Worm (Caenorhabditis elegans) whole organism, mixed stage, embryonic: ENCODE results near the gene dos-3.

Experiments used
- M03D4.4 ChIP-seq: sonication (generic microtip); optimal IDR thresholded peaks from 2 replicates; lab custom pipeline; 2017; ENCODE audit warnings: mild to moderate bottlenecking, missing genetic modification characterization, missing compliant biosample characterization
- bed-3 ChIP-seq: fragments of 200-800 bp; sonication (Bioruptor generic); optimal IDR thresholded peaks from 3 replicates; lab custom pipeline; 2018; ENCODE audit warnings: mild to moderate bottlenecking, missing genetic modification characterization, moderate library complexity, missing compliant biosample characterization
- ceh-39 ChIP-seq: fragments of 150-350 bp; optimal IDR thresholded peaks from 2 replicates; lab custom pipeline; 2014; ENCODE audit warnings: missing biosample characterization, missing genetic modification characterization
- ceh-43 ChIP-seq: fragments of 200-800 bp; sonication (Bioruptor generic); optimal IDR thresholded peaks from 2 replicates; lab custom pipeline; 2018; ENCODE audit warnings: mild to moderate bottlenecking, missing genetic modification characterization, moderate library complexity, missing compliant biosample characterization
- ceh-83 ChIP-seq: fragments of 200-800 bp; sonication (Bioruptor generic); optimal IDR thresholded peaks from 2 replicates; lab custom pipeline; 2018; ENCODE audit warnings: mild to moderate bottlenecking, missing genetic modification characterization, missing compliant biosample characterization
- ces-1 ChIP-seq: fragments of 150-350 bp; optimal IDR thresholded peaks from 2 replicates; lab custom pipeline; 2014; ENCODE audit warnings: missing biosample characterization, missing genetic modification reagents, missing genetic modification characterization
- cnd-1 ChIP-seq: fragments of 200-800 bp; sonication (Bioruptor generic); optimal IDR thresholded peaks from 2 replicates; lab custom pipeline; 2018; ENCODE audit warnings: mild to moderate bottlenecking, missing genetic modification characterization, missing compliant biosample characterization
- elt-1 ChIP-seq: sonication (generic microtip); optimal IDR thresholded peaks from 2 replicates; lab custom pipeline; 2017; ENCODE audit warnings: missing genetic modification characterization, mild to moderate bottlenecking, missing compliant biosample characterization, antibody characterized with exemption, moderate library complexity, borderline replicate concordance; ENCODE audit not compliant: insufficient read depth
- flh-1 ChIP-seq: fragments of 200-800 bp; sonication (Bioruptor generic); optimal IDR thresholded peaks from 2 replicates; lab custom pipeline; 2018; ENCODE audit warnings: mild to moderate bottlenecking, missing genetic modification characterization, moderate library complexity, missing compliant biosample characterization
- ham-2 ChIP-seq: fragments of 200-800 bp; sonication (Bioruptor generic); optimal IDR thresholded peaks from 2 replicates; lab custom pipeline; 2018; ENCODE audit warnings: mild to moderate bottlenecking, missing genetic modification characterization, missing compliant biosample characterization
- hlh-1 ChIP-seq: fragments of 150-350 bp; optimal IDR thresholded peaks from 2 replicates; lab custom pipeline; 2014; ENCODE audit warnings: missing biosample characterization, missing genetic modification reagents, missing genetic modification characterization
- lin-13 ChIP-seq: fragments of 150-350 bp; optimal IDR thresholded peaks from 2 replicates; lab custom pipeline; 2014; ENCODE audit warnings: missing biosample characterization, missing genetic modification characterization
- lin-32 ChIP-seq: fragments of 200-800 bp; sonication (Bioruptor generic); optimal IDR thresholded peaks from 2 replicates; lab custom pipeline; 2018; ENCODE audit warnings: mild to moderate bottlenecking, missing genetic modification characterization, missing compliant biosample characterization
- lsy-2 ChIP-seq: fragments of 150-350 bp; optimal IDR thresholded peaks from 2 replicates; lab custom pipeline; 2014; ENCODE audit warnings: missing biosample characterization, missing genetic modification characterization
- mep-1 ChIP-seq: fragments of 150-350 bp; optimal IDR thresholded peaks from 2 replicates; lab custom pipeline; 2017; ENCODE audit warnings: missing biosample characterization, missing genetic modification reagents, missing genetic modification characterization, inconsistent platforms
- mls-2 ChIP-seq: sonication (generic microtip); optimal IDR thresholded peaks from 2 replicates; lab custom pipeline; 2016; ENCODE audit warnings: mild to moderate bottlenecking, missing genetic modification characterization, moderate library complexity, missing compliant biosample characterization
- nhr-12 ChIP-seq: fragments of 150-350 bp; optimal IDR thresholded peaks from 2 replicates; lab custom pipeline; 2014; ENCODE audit warnings: missing biosample characterization, missing genetic modification characterization
- nhr-2 ChIP-seq: fragments of 150-350 bp; optimal IDR thresholded peaks from 2 replicates; lab custom pipeline; 2014; ENCODE audit warnings: missing biosample characterization, missing genetic modification characterization
- nhr-237 ChIP-seq: fragments of 150-350 bp; optimal IDR thresholded peaks from 2 replicates; lab custom pipeline; 2014; ENCODE audit warnings: missing biosample characterization, missing genetic modification characterization
- nhr-28 ChIP-seq: fragments of 150-350 bp; optimal IDR thresholded peaks from 2 replicates; lab custom pipeline; 2014; ENCODE audit warnings: missing biosample characterization, missing genetic modification characterization
- nhr-76 ChIP-seq: sonication (generic microtip); optimal IDR thresholded peaks from 2 replicates; lab custom pipeline; 2017; ENCODE audit warnings: missing biosample characterization, missing genetic modification characterization
- pha-4 ChIP-seq: fragments of 150-350 bp; optimal IDR thresholded peaks from 2 replicates; lab custom pipeline; 2018; ENCODE audit warnings: missing biosample characterization, missing genetic modification reagents, missing genetic modification characterization
- snpc-4 ChIP-seq: fragments of 150-350 bp; optimal IDR thresholded peaks from 2 replicates; lab custom pipeline; 2014; ENCODE audit warnings: missing biosample characterization, missing genetic modification characterization
- sptf-1 ChIP-seq: sonication (generic microtip); optimal IDR thresholded peaks from 2 replicates; lab custom pipeline; 2017; ENCODE audit warnings: mild to moderate bottlenecking, missing genetic modification characterization, moderate library complexity, missing compliant biosample characterization
- tbx-8 ChIP-seq: fragments of 200-800 bp; sonication (Bioruptor generic); optimal IDR thresholded peaks from 2 replicates; lab custom pipeline; 2018; ENCODE audit warnings: mild to moderate bottlenecking, missing genetic modification characterization, moderate library complexity, missing compliant biosample characterization
- unc-120 ChIP-seq: sonication (generic microtip); optimal IDR thresholded peaks from 2 replicates; lab custom pipeline; 2017; ENCODE audit warnings: missing genetic modification characterization, missing compliant biosample characterization; ENCODE audit not compliant: poor library complexity, severe bottlenecking
- unc-62 ChIP-seq: fragments of 150-350 bp; optimal IDR thresholded peaks from 2 replicates; lab custom pipeline; 2014; ENCODE audit warnings: missing biosample characterization, missing genetic modification reagents, missing genetic modification characterization
- zip-8 ChIP-seq: fragments of 150-350 bp; optimal IDR thresholded peaks from 2 replicates; lab custom pipeline; 2014; ENCODE audit warnings: missing biosample characterization, missing genetic modification characterization
- ztf-11 ChIP-seq: fragments of 150-350 bp; optimal IDR thresholded peaks from 2 replicates; lab custom pipeline; 2014; ENCODE audit warnings: missing biosample characterization, missing genetic modification characterization

dos-3 gene

DNA sequence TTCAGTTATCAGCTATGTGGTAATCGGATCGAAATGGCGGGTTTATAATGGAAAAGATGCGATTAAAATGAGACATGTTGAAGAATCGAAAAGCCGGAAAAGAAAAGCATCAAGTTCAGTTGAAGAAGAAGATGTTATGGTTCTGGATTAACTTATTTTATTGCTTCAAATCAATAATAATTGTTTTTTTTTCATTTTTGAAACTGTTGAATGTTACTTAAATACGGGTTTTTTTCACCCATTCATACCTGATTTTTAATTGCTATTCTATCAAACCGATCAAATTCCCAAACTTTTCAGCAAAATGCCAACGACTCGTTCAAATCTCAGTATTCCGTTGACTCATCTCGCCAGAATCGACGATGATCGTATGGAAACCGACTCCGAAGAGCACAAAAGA, 20.5 kb upstream of the dos-3 start, which contains the start of gene exos-4.2:
Gene exos-4.2, plus strand, starts transcription at position 301 of the 400 bp plus-strand sequence.
- no peak for TF ChIP-seq bed-3 (GFP tag; lab: Kevin White, UChicago)
- no peak for TF ChIP-seq cnd-1 (tag; lab: Kevin White, UChicago)
- TF ChIP-seq ces-1 = no peak
- no peak for TF ChIP-seq ztf-11 (tag; lab: Kevin White, UChicago)
- no peak for TF ChIP-seq unc-62 (GFP tag; lab: Kevin White, UChicago)
- TF ChIP-seq lsy-2 = no peak
- TF ChIP-seq mep-1 (tag; lab: Kevin White, UChicago) = no peak
- TF ChIP-seq zip-8 (tag; lab: Kevin White, UChicago) = no peak
- no peak for TF ChIP-seq ham-2 (GFP tag; lab: Kevin White, UChicago)

- TF ChIP-seq pha-4 (no peak), flh-1 (GFP tag; lab: Kevin White, UChicago) (no peak), lin-32 (no peak), nhr-76 (no peak), mls-2 (tag; lab: Kevin White, UChicago) (no peak), ceh-43 (GFP tag; lab: Kevin White, UChicago) (no peak), lsy-2 (no peak), unc-62 (GFP tag; lab: Kevin White, UChicago) (no peak), elt-1 (tag; lab: Kevin White, UChicago) (no peak), nhr-12 (tag; lab: Kevin White, UChicago) (no peak), unc-120 (no peak), sptf-1 (no peak), tbx-8 (GFP tag; lab: Kevin White, UChicago) (no peak), ceh-83 (GFP tag; lab: Kevin White, UChicago) (no peak), cnd-1 (tag; lab: Kevin White, UChicago) (no peak), M03D4.4 (tag; lab: Kevin White, UChicago) (no peak)
- TF ChIP-seq, all 35 proteins: peak for 0
Measured at ce11 chrIII:856908-857307, 17.5 kb upstream of the dos-3 start.

- no peak for TF ChIP-seq flh-1 (GFP tag; lab: Kevin White, UChicago)
- TF ChIP-seq unc-62 (GFP tag; lab: Kevin White, UChicago) = no peak
- no peak for TF ChIP-seq nhr-28 (tag; lab: Kevin White, UChicago)
- no peak for TF ChIP-seq ztf-11 (tag; lab: Kevin White, UChicago)
- no peak for TF ChIP-seq nhr-76
- no peak for TF ChIP-seq unc-120
- TF ChIP-seq pha-4 = no peak
- no peak for TF ChIP-seq sptf-1
- no peak for TF ChIP-seq lin-13 (tag; lab: Kevin White, UChicago)
- no peak for TF ChIP-seq hlh-1 (tag; lab: Kevin White, UChicago)
- no peak for TF ChIP-seq ceh-43 (GFP tag; lab: Kevin White, UChicago)
- TF ChIP-seq mep-1 (tag; lab: Kevin White, UChicago) = no peak
- TF ChIP-seq bed-3 (GFP tag; lab: Kevin White, UChicago) = no peak
- TF ChIP-seq nhr-237 (tag; lab: Kevin White, UChicago) = no peak
- no peak for TF ChIP-seq snpc-4 (tag; lab: Kevin White, UChicago)
- TF ChIP-seq ceh-39 (tag; lab: Kevin White, UChicago) = no peak
- no peak for TF ChIP-seq tbx-8 (GFP tag; lab: Kevin White, UChicago)
- TF ChIP-seq lin-32 = no peak
- no peak for TF ChIP-seq ham-2 (GFP tag; lab: Kevin White, UChicago)
Measured at ce11 chrIII:856260-856659, 16.9 kb upstream of the dos-3 start, which contains the start of gene K02F3.12. Gene K02F3.12 (plus strand): TSS chrIII:856560.

DNA sequence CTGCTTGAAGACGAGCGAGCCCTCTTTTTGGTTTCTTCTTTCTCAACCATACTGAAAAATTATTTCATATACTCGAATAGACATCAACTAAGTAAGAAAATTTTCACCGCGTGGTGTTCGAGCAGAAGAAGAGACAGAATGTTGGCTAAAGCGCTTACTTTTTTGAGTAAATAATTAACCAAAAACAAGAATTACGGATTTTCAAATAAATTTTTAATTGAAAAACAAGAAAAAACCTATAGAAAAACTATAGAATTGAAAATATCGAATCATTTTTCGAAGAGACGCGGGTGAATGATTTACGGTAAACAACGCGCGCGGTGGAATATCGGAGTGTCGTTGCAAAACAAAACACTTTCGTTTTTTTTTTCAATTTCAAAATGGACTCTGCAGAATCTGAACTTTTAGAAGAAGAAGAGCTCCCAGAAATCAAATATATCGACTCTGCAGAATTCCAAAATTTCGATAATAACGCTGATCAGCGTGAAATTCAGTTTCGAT, 14.5 kb upstream of the dos-3 start, which contains the start of the genes rnp-5 and tag-51:
Gene rnp-5, minus strand, starts transcription at position 51 of the 501 bp plus-strand sequence.
Gene tag-51, plus strand, starts transcription at position 363 of the 501 bp plus-strand sequence.
- TF ChIP-seq nhr-2 (tag; lab: Kevin White, UChicago) = no peak
- TF ChIP-seq ceh-39 (tag; lab: Kevin White, UChicago) = peak; percentile 10

DNA sequence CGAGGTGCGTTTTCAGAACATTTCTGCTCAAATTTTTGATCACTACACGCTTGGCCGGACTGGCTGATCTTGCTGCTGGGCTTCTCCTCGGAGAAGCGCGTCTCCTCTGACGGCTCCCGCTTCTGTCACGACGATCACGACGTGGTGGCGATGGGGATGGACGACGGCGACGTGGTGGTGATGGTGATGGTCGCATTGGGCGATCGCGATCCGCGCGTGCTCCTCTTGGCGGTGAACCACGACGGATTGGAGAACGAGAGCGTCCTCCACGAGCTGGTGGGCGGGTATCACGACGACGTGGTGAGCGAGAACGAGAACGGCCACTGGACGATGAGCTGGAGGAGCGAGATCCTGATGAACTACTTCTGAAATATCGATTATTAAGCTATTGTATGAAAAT, 14.0 kb upstream of the dos-3 start:
- no peak for TF ChIP-seq ceh-39 (tag; lab: Kevin White, UChicago)
- no peak for TF ChIP-seq lsy-2
- TF ChIP-seq M03D4.4 (tag; lab: Kevin White, UChicago) = no peak
- no peak for TF ChIP-seq ham-2 (GFP tag; lab: Kevin White, UChicago)
- TF ChIP-seq pha-4 = no peak
- no peak for TF ChIP-seq ceh-83 (GFP tag; lab: Kevin White, UChicago)
- no peak for TF ChIP-seq nhr-12 (tag; lab: Kevin White, UChicago)
- TF ChIP-seq snpc-4 (tag; lab: Kevin White, UChicago) = no peak
- no peak for TF ChIP-seq ztf-11 (tag; lab: Kevin White, UChicago)
- TF ChIP-seq, all 35 proteins: peak for 0
